Worm (Caenorhabditis elegans) whole organism, midembryonic: ENCODE results near the gene skih-2.

Source experiments
- T22C8.4 ChIP-seq: fragments of 200-800 bp; sonication (Bioruptor generic); IDR thresholded peaks from 2 replicates; pipeline ENCODE4 v1.3.6; 2022; ENCODE audit warnings: missing genetic modification characterization, missing compliant biosample characterization
- cog-1 ChIP-seq: sonication (generic microtip); optimal IDR thresholded peaks from 2 replicates; lab custom pipeline; 2016; ENCODE audit warnings: missing genetic modification characterization, missing compliant biosample characterization
- flt-1 ChIP-seq: fragments of 200-800 bp; sonication (Bioruptor generic); IDR thresholded peaks from 2 replicates; pipeline ENCODE4 v1.3.6; 2022; ENCODE audit warnings: missing genetic modification characterization, missing compliant biosample characterization
- klf-2 ChIP-seq: fragments of 200-800 bp; sonication (Bioruptor generic); conservative IDR thresholded peaks from 2 replicates; pipeline ENCODE4 v1.3.6; 2022; ENCODE audit warnings: missing genetic modification reagents, missing genetic modification characterization, missing compliant biosample characterization
- med-1 ChIP-seq: sonication (generic microtip); optimal IDR thresholded peaks from 2 replicates; lab custom pipeline; 2017; ENCODE audit warnings: missing genetic modification characterization, mild to moderate bottlenecking, missing compliant biosample characterization, antibody characterized with exemption, missing genetic modification reagents; ENCODE audit not compliant: insufficient read depth
- ref-1 ChIP-seq: fragments of 200-800 bp; sonication (Bioruptor generic); conservative IDR thresholded peaks from 2 replicates; pipeline ENCODE4 v1.3.6; 2022; ENCODE audit warnings: missing genetic modification reagents, missing genetic modification characterization, missing compliant biosample characterization
- tab-1 ChIP-seq: fragments of 200-800 bp; sonication (Bioruptor generic); IDR thresholded peaks from 2 replicates; pipeline ENCODE4 v1.3.6; 2022; ENCODE audit warnings: missing genetic modification characterization, missing compliant biosample characterization
- ztf-23 ChIP-seq: fragments of 200-800 bp; sonication (Bioruptor generic); IDR thresholded peaks from 2 replicates; pipeline ENCODE4 v1.3.6; 2022; ENCODE audit warnings: missing genetic modification reagents, missing genetic modification characterization, missing compliant biosample characterization
- ztf-29 ChIP-seq: fragments of 200-800 bp; sonication (Bioruptor generic); IDR thresholded peaks from 2 replicates; pipeline ENCODE4 v1.3.6; 2022; ENCODE audit warnings: missing genetic modification reagents, missing genetic modification characterization, missing compliant biosample characterization

skih-2 gene

DNA sequence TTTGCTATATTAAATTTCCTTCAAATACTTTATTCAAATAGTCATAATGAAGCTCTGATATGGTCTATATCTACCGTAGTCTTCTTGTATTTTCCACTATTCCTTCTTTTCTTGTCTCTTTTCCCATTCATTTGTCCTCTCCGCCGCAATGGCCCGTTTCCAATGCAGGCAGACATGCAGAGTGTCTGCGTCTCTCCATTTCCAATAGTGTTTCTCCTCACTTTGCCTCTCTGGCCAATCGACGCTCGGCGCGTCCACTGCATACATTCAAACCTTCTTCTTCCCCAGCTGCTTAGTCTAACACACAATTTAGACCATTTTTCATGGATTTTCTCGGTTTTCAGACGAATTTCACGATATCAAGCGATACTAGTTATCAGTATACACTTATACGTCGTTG, 17.0 kb downstream of the skih-2 start:
- TF ChIP-seq tab-1 (GFP tag; lab: Robert Waterston, UW) (no peak), ztf-29 (GFP tag; lab: Robert Waterston, UW) (no peak), ref-1 (GFP tag; lab: Robert Waterston, UW) (no peak)

DNA sequence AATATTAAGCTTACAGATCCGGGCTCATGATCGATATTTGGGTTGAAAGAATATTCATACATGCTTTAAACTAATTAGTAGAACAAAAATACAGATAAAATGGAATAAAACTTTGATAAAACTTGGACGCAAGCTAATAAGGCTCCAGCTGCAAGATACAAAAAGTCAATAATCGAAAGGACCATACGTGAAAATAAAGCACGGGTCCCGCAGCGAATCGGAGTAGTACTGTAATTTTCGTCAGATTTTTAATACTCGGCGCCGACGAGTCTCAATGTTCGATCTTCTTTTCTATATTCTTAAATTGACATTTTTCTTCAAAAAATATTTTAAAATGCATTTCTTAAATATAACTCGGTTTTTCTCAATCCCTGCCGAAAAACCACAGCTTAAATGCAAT, 17.5 kb downstream of the skih-2 start, which contains the start of gene spo-11:
Gene spo-11 (minus strand): TSS at position 189 of the 400 bp plus-strand sequence.
- TF ChIP-seq klf-2 (GFP tag; lab: Robert Waterston, UW) (no peak), ztf-29 (GFP tag; lab: Robert Waterston, UW) (no peak), T22C8.4 (GFP tag; lab: Robert Waterston, UW) (no peak), med-1 (no peak), ztf-23 (no peak), tab-1 (GFP tag; lab: Robert Waterston, UW) (no peak), ref-1 (GFP tag; lab: Robert Waterston, UW) (no peak), flt-1 (no peak), cog-1 (tag; lab: Kevin White, UChicago) (no peak)

- TF ChIP-seq ztf-29 (GFP tag; lab: Robert Waterston, UW) (no peak), ztf-23 (0 out of 2 replicates have a peak, but pooled peaks have one; percentile 41), ref-1 (GFP tag; lab: Robert Waterston, UW) (no peak), cog-1 (tag; lab: Kevin White, UChicago) (no peak), tab-1 (GFP tag; lab: Robert Waterston, UW) (no peak), flt-1 (0 out of 2 replicates have a peak, but pooled peaks have one; percentile 56), T22C8.4 (GFP tag; lab: Robert Waterston, UW) (no peak), klf-2 (GFP tag; lab: Robert Waterston, UW) (no peak)
These were observed 22.1 kb downstream of the skih-2 start for ce11 chrIV:11119972-11120562.

DNA sequence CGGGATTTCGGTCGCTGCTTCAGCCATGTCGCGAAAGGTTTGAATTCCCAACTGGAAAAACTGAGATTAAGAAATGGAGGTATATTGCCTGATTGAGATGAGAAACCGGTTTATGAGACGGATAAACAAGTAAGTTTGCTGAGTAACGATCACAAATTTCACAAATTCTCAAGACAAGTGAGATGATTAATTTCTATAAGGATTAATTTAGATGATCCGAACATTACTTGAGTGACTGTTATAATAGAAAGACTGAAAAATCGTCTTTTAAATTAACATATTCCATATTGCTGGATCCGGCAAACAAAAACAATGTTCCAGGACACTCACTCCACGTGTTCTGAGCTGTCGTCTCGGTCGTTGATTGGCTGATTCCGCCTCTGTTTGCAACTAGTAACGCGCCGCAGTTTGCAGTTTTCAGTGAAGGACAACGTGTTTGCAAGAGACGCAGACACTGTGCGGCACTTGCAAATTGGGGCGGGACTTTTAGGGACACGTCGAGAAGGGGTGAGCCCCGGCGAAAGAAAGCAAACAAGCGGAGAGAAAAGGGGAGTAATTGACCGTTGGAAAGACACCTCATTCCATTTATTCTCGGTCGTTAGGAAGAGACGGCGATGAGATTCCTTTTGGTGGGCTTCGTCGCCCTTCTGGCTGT, 23.2 kb downstream of the skih-2 start, which contains the start of the genes imp-2 and enpl-1:
Gene imp-2 (minus strand): TSS at position 51 of the 655 bp plus-strand sequence.
Gene enpl-1 (plus strand): TSS at position 462 of the 655 bp plus-strand sequence.
- no peak for TF ChIP-seq T22C8.4 (GFP tag; lab: Robert Waterston, UW)
- TF ChIP-seq tab-1 (GFP tag; lab: Robert Waterston, UW): 0 out of 2 replicates have a peak, but pooled peaks have one; percentile 62
- TF ChIP-seq ref-1 (GFP tag; lab: Robert Waterston, UW): no peak
- TF ChIP-seq klf-2 (GFP tag; lab: Robert Waterston, UW): 0 out of 2 replicates have a peak, but pooled peaks have one; percentile 26
- peak; percentile 90 for TF ChIP-seq cog-1 (tag; lab: Kevin White, UChicago)
- TF ChIP-seq ztf-29 (GFP tag; lab: Robert Waterston, UW): peak; percentile 34; the same call in 1 of the 2 replicates
- TF ChIP-seq med-1: no peak
- TF ChIP-seq flt-1: peak; percentile 72; the same call in 1 of the 2 replicates
- TF ChIP-seq ztf-23: peak; percentile 49; the same call in 1 of the 2 replicates

- TF ChIP-seq flt-1 (no peak), ztf-29 (GFP tag; lab: Robert Waterston, UW) (no peak), T22C8.4 (GFP tag; lab: Robert Waterston, UW) (no peak), ref-1 (GFP tag; lab: Robert Waterston, UW) (no peak), med-1 (no peak), klf-2 (GFP tag; lab: Robert Waterston, UW) (no peak), cog-1 (tag; lab: Kevin White, UChicago) (no peak), tab-1 (GFP tag; lab: Robert Waterston, UW) (no peak), ztf-23 (no peak)
These were observed 29.5 kb downstream of the skih-2 start, which contains the start of gene clc-9 for ce11 chrIV:11112641-11113040. Gene clc-9, plus strand, starts transcription at chrIV:11112941.

DNA sequence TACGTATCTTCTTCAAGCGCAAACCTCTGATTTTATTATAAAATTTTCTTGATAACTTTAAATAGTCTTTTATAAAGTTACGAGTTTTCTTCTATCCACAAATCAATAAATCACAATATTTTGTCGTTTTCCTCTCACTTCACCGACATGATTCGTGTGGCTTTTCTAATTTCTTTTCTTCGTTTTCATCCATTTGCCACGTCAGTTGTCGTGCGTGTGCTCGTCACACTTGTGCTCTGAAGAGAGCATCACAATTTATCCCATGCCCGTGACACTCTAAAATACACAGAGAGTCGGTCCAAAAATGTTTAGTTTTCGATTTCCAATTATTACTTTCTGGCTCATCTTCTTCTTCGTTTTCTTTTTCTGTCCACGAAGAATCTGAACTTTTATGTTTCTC, 30.3 kb downstream of the skih-2 start:
- TF ChIP-seq cog-1 (tag; lab: Kevin White, UChicago) (no peak), klf-2 (GFP tag; lab: Robert Waterston, UW) (no peak), ref-1 (GFP tag; lab: Robert Waterston, UW) (no peak), ztf-23 (no peak), T22C8.4 (GFP tag; lab: Robert Waterston, UW) (no peak)

DNA sequence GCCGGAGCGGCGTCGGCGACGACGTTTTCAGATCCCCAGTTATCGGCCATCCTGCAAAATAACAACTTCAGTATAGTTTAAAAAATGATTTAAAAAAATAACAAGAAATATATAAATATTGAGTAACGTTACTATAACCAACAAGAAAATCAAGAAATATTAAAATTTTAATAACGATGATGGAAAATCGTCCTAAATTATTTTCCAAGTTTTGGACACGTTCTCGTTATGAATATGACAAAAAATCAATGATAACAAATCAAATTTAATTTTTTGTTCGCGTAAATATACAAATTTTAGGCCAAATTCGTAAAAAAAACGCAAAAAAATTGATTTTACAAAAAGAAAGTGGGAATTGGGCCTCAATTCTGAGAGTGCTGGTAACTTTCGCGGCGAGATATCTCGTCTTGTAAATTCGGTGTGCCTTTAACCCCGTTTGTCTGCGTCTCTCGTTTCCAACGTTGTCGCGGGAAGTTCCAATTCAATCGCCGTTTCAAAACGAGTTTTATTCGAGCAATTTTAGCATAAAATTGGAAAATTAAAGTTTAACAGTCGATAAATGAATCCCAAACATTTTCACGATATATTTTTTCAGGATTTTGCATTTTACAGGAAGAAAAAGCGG, 31.1 kb downstream of the skih-2 start, which contains the start of gene rps-5:
Gene rps-5 (minus strand): TSS at position 51 of the 625 bp plus-strand sequence.
- TF ChIP-seq cog-1 (tag; lab: Kevin White, UChicago): no peak

- TF ChIP-seq flt-1 (no peak), med-1 (no peak), ref-1 (GFP tag; lab: Robert Waterston, UW) (no peak), T22C8.4 (GFP tag; lab: Robert Waterston, UW) (no peak), tab-1 (GFP tag; lab: Robert Waterston, UW) (no peak), ztf-23 (no peak), ztf-29 (GFP tag; lab: Robert Waterston, UW) (no peak), klf-2 (GFP tag; lab: Robert Waterston, UW) (no peak), cog-1 (tag; lab: Kevin White, UChicago) (no peak)
These were observed 32.4 kb downstream of the skih-2 start, which contains the start of gene pigk-1 for ce11 chrIV:11109771-11110170. Gene pigk-1, minus strand, starts transcription at chrIV:11110018.

- TF ChIP-seq ztf-29 (GFP tag; lab: Robert Waterston, UW): no peak
- TF ChIP-seq med-1: no peak
- no peak for TF ChIP-seq tab-1 (GFP tag; lab: Robert Waterston, UW)
- TF ChIP-seq ref-1 (GFP tag; lab: Robert Waterston, UW): no peak
- no peak for TF ChIP-seq T22C8.4 (GFP tag; lab: Robert Waterston, UW)
- TF ChIP-seq klf-2 (GFP tag; lab: Robert Waterston, UW): no peak
- no peak for TF ChIP-seq flt-1
- TF ChIP-seq cog-1 (tag; lab: Kevin White, UChicago): no peak
- TF ChIP-seq ztf-23: no peak
These were observed 36.4 kb downstream of the skih-2 start, which contains the start of gene srlf-24 for ce11 chrIV:11105724-11106123. Gene srlf-24, minus strand, starts transcription at chrIV:11105824.
